Fruit fly (Drosophila melanogaster) whole organism, embryonic: Measurements from ENCODE around the gene Msh6.

ENCODE experiments used
- Asciz ChIP-seq: fragments of 200-800 bp; sonication (Bioruptor generic); optimal IDR thresholded peaks from 2 replicates; lab custom pipeline; 2017; ENCODE audit warnings: missing biosample characterization, mild to moderate bottlenecking, missing genetic modification characterization, missing genetic modification reagents
- Bgb ChIP-seq: fragments of 200-800 bp; sonication (Bioruptor generic); IDR thresholded peaks from 2 replicates; pipeline ENCODE4 v1.3.6; 2022; ENCODE audit warnings: missing biosample characterization, missing genetic modification characterization; ENCODE audit not compliant: partially characterized antibody
- CG10147 ChIP-seq: fragments of 200-800 bp; sonication (Bioruptor generic); optimal IDR thresholded peaks from 2 replicates; lab custom pipeline; 2019; ENCODE audit warnings: missing biosample characterization, mild to moderate bottlenecking, missing genetic modification characterization, moderate library complexity
- CG10543 ChIP-seq: fragments of 200-800 bp; sonication (Bioruptor generic); optimal IDR thresholded peaks from 3 replicates; lab custom pipeline; 2017; ENCODE audit warnings: missing biosample characterization, mild to moderate bottlenecking, missing genetic modification characterization, moderate library complexity
- CG11695 ChIP-seq: fragments of 200-800 bp; sonication (Bioruptor generic); IDR thresholded peaks from 3 replicates; pipeline ENCODE4 v1.3.6; 2022; ENCODE audit warnings: missing biosample characterization, missing genetic modification characterization
- CG11696 ChIP-seq: fragments of 200-800 bp; sonication (Bioruptor generic); IDR thresholded peaks from 2 replicates; pipeline ENCODE4 v1.3.6; 2022; ENCODE audit warnings: missing biosample characterization, missing genetic modification characterization
- CG11723 ChIP-seq: fragments of 200-800 bp; sonication (Bioruptor generic); optimal IDR thresholded peaks from 2 replicates; lab custom pipeline; 2017; ENCODE audit warnings: missing biosample characterization, mild to moderate bottlenecking, missing genetic modification characterization
- CG12236 ChIP-seq: fragments of 200-800 bp; sonication (Bioruptor generic); optimal IDR thresholded peaks from 2 replicates; lab custom pipeline; 2016; ENCODE audit warnings: missing biosample characterization, missing genetic modification characterization
- CG14014 ChIP-seq: fragments of 200-800 bp; sonication (Bioruptor generic); IDR thresholded peaks from 2 replicates; pipeline ENCODE4 v1.3.6; 2022; ENCODE audit warnings: missing biosample characterization, missing genetic modification characterization
- CG17359 ChIP-seq: fragments of 200-800 bp; sonication (Bioruptor generic); optimal IDR thresholded peaks from 3 replicates; lab custom pipeline; 2018; ENCODE audit warnings: missing biosample characterization, mild to moderate bottlenecking, missing genetic modification characterization, moderate library complexity
- CG17612 ChIP-seq: fragments of 200-800 bp; sonication (Bioruptor generic); IDR thresholded peaks from 2 replicates; pipeline ENCODE4 v1.3.6; 2022; ENCODE audit warnings: missing biosample characterization, missing genetic modification characterization
- CG17802 ChIP-seq: fragments of 200-800 bp; sonication (Bioruptor generic); optimal IDR thresholded peaks from 2 replicates; lab custom pipeline; 2018; ENCODE audit warnings: missing biosample characterization, mild to moderate bottlenecking, missing genetic modification characterization, moderate library complexity
- CG18476 ChIP-seq: fragments of 200-800 bp; sonication (Bioruptor generic); optimal IDR thresholded peaks from 2 replicates; lab custom pipeline; 2016; ENCODE audit warnings: missing biosample characterization, mild to moderate bottlenecking, missing genetic modification characterization
- CG2678 ChIP-seq: fragments of 200-800 bp; sonication (Bioruptor generic); optimal IDR thresholded peaks from 3 replicates; lab custom pipeline; 2019; ENCODE audit warnings: missing biosample characterization, mild to moderate bottlenecking, missing genetic modification characterization, moderate library complexity
- CG2712 ChIP-seq: fragments of 200-800 bp; optimal IDR thresholded peaks from 3 replicates; lab custom pipeline; 2019; ENCODE audit warnings: missing biosample characterization, mild to moderate bottlenecking, missing genetic modification characterization, moderate library complexity
- CG30431 ChIP-seq: fragments of 200-800 bp; sonication (Bioruptor generic); optimal IDR thresholded peaks from 2 replicates; lab custom pipeline; 2017; ENCODE audit warnings: missing biosample characterization, missing genetic modification characterization
- CG3407 ChIP-seq: fragments of 200-800 bp; sonication (Bioruptor generic); optimal IDR thresholded peaks from 2 replicates; lab custom pipeline; 2018; ENCODE audit warnings: missing biosample characterization, mild to moderate bottlenecking, missing genetic modification characterization
- CG4328 ChIP-seq: fragments of 200-800 bp; sonication (Bioruptor generic); optimal IDR thresholded peaks from 3 replicates; lab custom pipeline; 2017; ENCODE audit warnings: missing biosample characterization, missing genetic modification reagents, missing genetic modification characterization
- CG4424 ChIP-seq: fragments of 200-800 bp; sonication (Bioruptor generic); optimal IDR thresholded peaks from 3 replicates; lab custom pipeline; 2016; ENCODE audit warnings: missing biosample characterization, missing genetic modification characterization
- CG6175 ChIP-seq: fragments of 200-800 bp; sonication (Bioruptor generic); IDR thresholded peaks from 3 replicates; pipeline ENCODE4 v1.3.6; 2022; ENCODE audit warnings: missing biosample characterization, missing genetic modification characterization
- CG6689 ChIP-seq: fragments of 200-800 bp; sonication (Bioruptor generic); IDR thresholded peaks from 2 replicates; pipeline ENCODE4 v1.3.6; 2022; ENCODE audit warnings: missing biosample characterization, missing genetic modification characterization
- CG6813 ChIP-seq: fragments of 200-800 bp; sonication (Bioruptor generic); optimal IDR thresholded peaks from 2 replicates; lab custom pipeline; 2017; ENCODE audit warnings: missing biosample characterization, missing genetic modification characterization, mild to moderate bottlenecking, moderate library complexity, missing genetic modification reagents
- CG7786 ChIP-seq: fragments of 200-800 bp; sonication (Bioruptor generic); optimal IDR thresholded peaks from 2 replicates; lab custom pipeline; 2016; ENCODE audit warnings: missing biosample characterization, missing genetic modification characterization
- CG9817 ChIP-seq: fragments of 200-800 bp; sonication (Bioruptor generic); optimal IDR thresholded peaks from 2 replicates; lab custom pipeline; 2018; ENCODE audit warnings: missing biosample characterization, mild to moderate bottlenecking, missing genetic modification characterization, moderate library complexity
- GATAe ChIP-seq: fragments of 200-800 bp; sonication (Bioruptor generic); conservative IDR thresholded peaks from 2 replicates; pipeline ENCODE4 v1.3.6; 2022; ENCODE audit warnings: missing biosample characterization, missing genetic modification characterization
- Hand ChIP-seq: fragments of 200-800 bp; sonication (Bioruptor generic); optimal IDR thresholded peaks from 2 replicates; lab custom pipeline; 2017; ENCODE audit warnings: mild to moderate bottlenecking, missing biosample characterization, missing genetic modification reagents, missing genetic modification characterization
- HmgZ ChIP-seq: fragments of 200-800 bp; sonication (Bioruptor generic); optimal IDR thresholded peaks from 2 replicates; lab custom pipeline; 2018; ENCODE audit warnings: missing biosample characterization, mild to moderate bottlenecking, missing genetic modification characterization
- Jarid2 ChIP-seq: fragments of 200-800 bp; sonication (Bioruptor generic); optimal IDR thresholded peaks from 3 replicates; lab custom pipeline; 2017; ENCODE audit warnings: mild to moderate bottlenecking, missing biosample characterization, missing genetic modification reagents, missing genetic modification characterization
- Med ChIP-seq: fragments of 200-800 bp; sonication (Bioruptor generic); peaks from one replicate; lab custom pipeline; 2016; ENCODE audit warnings: missing biosample characterization, missing genetic modification characterization, mild to moderate bottlenecking, inconsistent platforms, moderate library complexity
- PHDP ChIP-seq: fragments of 200-800 bp; sonication (Bioruptor generic); optimal IDR thresholded peaks from 3 replicates; lab custom pipeline; 2018; ENCODE audit warnings: missing biosample characterization, mild to moderate bottlenecking, missing genetic modification characterization, moderate library complexity
- Ravus ChIP-seq: fragments of 200-800 bp; sonication (Bioruptor generic); IDR thresholded peaks from 2 replicates; pipeline ENCODE4 v1.3.6; 2022; ENCODE audit warnings: missing biosample characterization, missing genetic modification characterization
- Sin3A ChIP-seq: fragments of >200 bp; optimal IDR thresholded peaks from 2 replicates; lab custom pipeline; 2018
- ara ChIP-seq: fragments of 200-800 bp; sonication (Bioruptor generic); IDR thresholded peaks from 2 replicates; pipeline ENCODE4 v1.3.6; 2022; ENCODE audit warnings: missing biosample characterization, missing genetic modification characterization
- ewg ChIP-seq: fragments of 200-800 bp; sonication (Bioruptor generic); optimal IDR thresholded peaks from 3 replicates; lab custom pipeline; 2017; ENCODE audit warnings: mild to moderate bottlenecking, missing biosample characterization, missing genetic modification reagents, missing genetic modification characterization
- fd64A ChIP-seq: fragments of 200-800 bp; sonication (Bioruptor generic); optimal IDR thresholded peaks from 3 replicates; lab custom pipeline; 2018; ENCODE audit warnings: missing biosample characterization, mild to moderate bottlenecking, missing genetic modification characterization
- her ChIP-seq: fragments of 200-800 bp; sonication (Bioruptor generic); optimal IDR thresholded peaks from 2 replicates; lab custom pipeline; 2016; ENCODE audit warnings: missing biosample characterization, missing genetic modification characterization
- kay ChIP-seq: fragments of 200-800 bp; sonication (Bioruptor generic); optimal IDR thresholded peaks from 2 replicates; lab custom pipeline; 2016; ENCODE audit warnings: missing biosample characterization, missing genetic modification characterization
- lab ChIP-seq: fragments of 200-800 bp; sonication (Bioruptor generic); optimal IDR thresholded peaks from 3 replicates; lab custom pipeline; 2017; ENCODE audit warnings: missing biosample characterization, missing genetic modification characterization, mild to moderate bottlenecking, moderate library complexity, missing genetic modification reagents
- lbe ChIP-seq: fragments of 200-800 bp; sonication (Bioruptor generic); optimal IDR thresholded peaks from 2 replicates; lab custom pipeline; 2016; ENCODE audit warnings: missing biosample characterization, mild to moderate bottlenecking, missing genetic modification characterization
- mld ChIP-seq: fragments of 200-800 bp; sonication (Bioruptor generic); IDR thresholded peaks from 3 replicates; pipeline ENCODE4 v1.3.6; 2022; ENCODE audit warnings: missing biosample characterization, missing genetic modification characterization; ENCODE audit not compliant: partially characterized antibody
- nerfin-1 ChIP-seq: fragments of 200-800 bp; sonication (Bioruptor generic); optimal IDR thresholded peaks from 3 replicates; lab custom pipeline; 2019; ENCODE audit warnings: missing biosample characterization, mild to moderate bottlenecking, missing genetic modification characterization, moderate library complexity
- nmo ChIP-seq: fragments of 200-800 bp; sonication (Bioruptor generic); optimal IDR thresholded peaks from 2 replicates; lab custom pipeline; 2018; ENCODE audit warnings: missing biosample characterization, mild to moderate bottlenecking, missing genetic modification characterization, moderate library complexity
- nom ChIP-seq: fragments of 200-800 bp; sonication (Bioruptor generic); optimal IDR thresholded peaks from 2 replicates; lab custom pipeline; 2017; ENCODE audit warnings: missing biosample characterization, missing genetic modification characterization, mild to moderate bottlenecking, moderate library complexity, missing genetic modification reagents
- pb ChIP-seq: fragments of 200-800 bp; sonication (Bioruptor generic); optimal IDR thresholded peaks from 3 replicates; lab custom pipeline; 2016; ENCODE audit warnings: missing biosample characterization, missing genetic modification characterization
- rib ChIP-seq: fragments of 200-800 bp; sonication (Bioruptor generic); IDR thresholded peaks from 2 replicates; pipeline ENCODE4 v1.3.6; 2022; ENCODE audit warnings: missing biosample characterization, missing genetic modification characterization
- sna ChIP-seq: fragments of 200-800 bp; sonication (Bioruptor generic); IDR thresholded peaks from 2 replicates; pipeline ENCODE4 v1.3.6; 2022; ENCODE audit warnings: missing biosample characterization, missing genetic modification characterization; ENCODE audit not compliant: partially characterized antibody
- stc ChIP-seq: fragments of 200-800 bp; sonication (Bioruptor generic); IDR thresholded peaks from 2 replicates; pipeline ENCODE4 v1.3.6; 2022; ENCODE audit warnings: missing biosample characterization, missing genetic modification characterization
- sug ChIP-seq: fragments of 200-800 bp; optimal IDR thresholded peaks from 2 replicates; lab custom pipeline; 2019; ENCODE audit warnings: missing biosample characterization, mild to moderate bottlenecking, missing genetic modification characterization, moderate library complexity
- unpg ChIP-seq: fragments of 200-800 bp; sonication (Bioruptor generic); optimal IDR thresholded peaks from 3 replicates; lab custom pipeline; 2018; ENCODE audit warnings: missing biosample characterization, mild to moderate bottlenecking, missing genetic modification characterization, moderate library complexity

The Msh6 gene

dm6 chr3L:15104849-15105555, 53.4 kb downstream of the Msh6 start:
- TF ChIP-seq CG9817 (tag; lab: Kevin White, UChicago) (peak; percentile 46), HmgZ (tag; lab: Kevin White, UChicago) (no peak), CG11695 (GFP tag; lab: Robert Waterston, UW) (peak; percentile 70; the same call in 2 of the 3 replicates), CG17612 (no peak), ewg (GFP tag; lab: Kevin White, UChicago) (peak; percentile 35), CG2712 (tag; lab: Kevin White, UChicago) (peak; percentile 56), CG2678 (tag; lab: Kevin White, UChicago) (peak; percentile 70), CG18476 (GFP tag; lab: Kevin White, UChicago) (no peak), CG30431 (peak; percentile 28), pb (GFP tag; lab: Kevin White, UChicago) (peak; percentile 50), rib (peak; percentile 27; the same call in 1 of the 2 replicates), stc (peak; percentile 60), CG14014 (GFP tag; lab: Robert Waterston, UW) (peak; percentile 59; the same call in 1 of the 2 replicates), CG3407 (GFP tag; lab: Kevin White, UChicago) (peak; percentile 1), CG10147 (GFP tag; lab: Kevin White, UChicago) (peak; percentile 35), lab (GFP tag; lab: Kevin White, UChicago) (peak; percentile 69), Ravus (GFP tag; lab: Robert Waterston, UW) (no peak), lbe (GFP tag; lab: Kevin White, UChicago) (peak; percentile 59), CG6689 (GFP tag; lab: Robert Waterston, UW) (peak; percentile 53), CG4424 (GFP tag; lab: Kevin White, UChicago) (peak; percentile 47), sna (GFP tag; lab: Robert Waterston, UW) (no peak), CG17802 (tag; lab: Kevin White, UChicago) (no peak), kay (no peak), Asciz (GFP tag; lab: Kevin White, UChicago) (no peak), GATAe (GFP tag; lab: Robert Waterston, UW) (no peak), CG11723 (GFP tag; lab: Kevin White, UChicago) (peak; percentile 24), fd64A (GFP tag; lab: Kevin White, UChicago) (no peak), CG6175 (GFP tag; lab: Robert Waterston, UW) (no peak; the same call in none of the 3 replicates), unpg (GFP tag; lab: Kevin White, UChicago) (peak; percentile 47), CG12236 (GFP tag; lab: Kevin White, UChicago) (peak; percentile 23), ara (GFP tag; lab: Robert Waterston, UW) (peak; percentile 21; the same call in 1 of the 2 replicates), nerfin-1 (no peak), CG10543 (peak; percentile 39), PHDP (peak; percentile 60), Bgb (no peak), Jarid2 (GFP tag; lab: Kevin White, UChicago) (no peak), sug (tag; lab: Kevin White, UChicago) (peak; percentile 7), nmo (GFP tag; lab: Kevin White, UChicago) (peak; percentile 47), mld (GFP tag; lab: Robert Waterston, UW) (no peak), nom (GFP tag; lab: Kevin White, UChicago) (peak; percentile 64), CG4328 (GFP tag; lab: Kevin White, UChicago) (no peak), Sin3A (lab: Kevin White, UChicago) (no peak), CG7786 (GFP tag; lab: Kevin White, UChicago) (peak; percentile 75), Hand (GFP tag; lab: Kevin White, UChicago) (peak; percentile 24), CG6813 (GFP tag; lab: Kevin White, UChicago) (peak; percentile 31), CG17359 (peak; percentile 50), Med (GFP tag; lab: Kevin White, UChicago) (peak; percentile 83), her (peak; percentile 49), CG11696 (GFP tag; lab: Robert Waterston, UW) (no peak)
